Worm (Caenorhabditis elegans): ENCODE data around the gene C38H2.2.

- TF ChIP-seq nhr-67 (tag; optimal IDR thresholded peaks at IDR 0.05): no peak
- no peak for TF ChIP-seq skn-1 (tag; optimal IDR thresholded peaks at IDR 0.05)
- TF ChIP-seq egl-27 (tag; optimal IDR thresholded peaks at IDR 0.05): no peak
- TF ChIP-seq nhr-25 (tag; optimal IDR thresholded peaks at IDR 0.05): no peak
Observed at ce11 chrIII:10354591-10354990, 27.0 kb upstream of the C38H2.2 start.

All from whole organism, L3 larva.